Worm (Caenorhabditis elegans): Measurements from ENCODE around the gene glc-3.

DNA sequence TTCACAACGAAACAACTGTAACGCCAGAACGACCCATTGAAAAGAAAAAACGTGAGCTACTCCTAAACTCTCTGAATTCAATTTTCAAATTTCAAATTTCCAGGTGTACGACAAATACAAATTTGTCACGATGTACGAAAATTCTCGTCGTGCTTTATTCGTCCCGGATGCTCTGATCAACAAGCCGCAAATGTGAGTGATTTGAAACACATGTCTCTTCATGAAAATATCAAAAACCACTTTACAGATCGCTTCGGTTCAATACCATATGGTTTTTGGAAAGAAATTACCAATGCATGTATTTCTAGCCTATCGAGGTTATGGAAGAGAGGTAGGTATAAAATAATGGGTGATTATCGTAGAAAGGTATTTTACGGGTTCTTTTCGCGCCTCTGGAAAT, 6.5 kb downstream of the glc-3 start:
- TF ChIP-seq dao-5 (tag; optimal IDR thresholded peaks at IDR 0.05): no peak
- TF ChIP-seq him-1 (tag; optimal IDR thresholded peaks at IDR 0.05): no peak

Measured in whole organism, L4/young adult.